Worm (Caenorhabditis elegans) whole organism, L4/young adult: ENCODE results near the gene F13E9.13.

Source experiments
- dao-5 ChIP-seq: sonication (generic microtip); optimal IDR thresholded peaks from 2 replicates; lab custom pipeline; 2016; ENCODE audit warnings: missing genotype, missing genetic modification characterization, moderate library complexity, missing compliant biosample characterization
- him-1 ChIP-seq: sonication (generic microtip); optimal IDR thresholded peaks from 2 replicates; lab custom pipeline; 2016; ENCODE audit warnings: missing genotype, missing genetic modification reagents, missing genetic modification characterization, missing compliant biosample characterization

ce11 chrIV:10885915-10886314 lies 4.6 kb downstream of the F13E9.13 start, which contains the start of gene srlf-11:
- TF ChIP-seq him-1 (tag; lab: Kevin White, UChicago), result no peak
- TF ChIP-seq dao-5, result no peak
